Worm (Caenorhabditis elegans): ENCODE measurements around the gene C07B5.2.

- TF ChIP-seq ama-1 (optimal IDR thresholded peaks at IDR 0.05) (no peak), elt-2 (tag; optimal IDR thresholded peaks at IDR 0.05) (no peak), hlh-30 (tag; optimal IDR thresholded peaks at IDR 0.05; ENCODE audit: insufficient read depth) (no peak), pax-1 (tag; optimal IDR thresholded peaks at IDR 0.05) (no peak), ceh-19 (GFP tag; optimal IDR thresholded peaks at IDR 0.05) (no peak)
Observed at ce11 chrX:9529360-9529759, 12.4 kb upstream of the C07B5.2 start, which contains the start of gene C07B5.4.

Measured in whole organism, late embryonic.